Fruit fly (Drosophila melanogaster): ENCODE results near the gene CG5276.
A peak's percentile ranks its signal among the peaks of the same experiment; 100 is the strongest.

CG5276 gene

dm6 chr3R:11392805-11393204 is 38.7 kb upstream of the CG5276 start (continued):
- peak; percentile 39 for TF ChIP-seq CG8924 (tag; optimal IDR thresholded peaks at IDR 0.05)
- TF ChIP-seq CG3847 (GFP tag; IDR thresholded peaks at IDR 0.05): no peak
- peak; percentile 94 for TF ChIP-seq ac (GFP tag; optimal IDR thresholded peaks at IDR 0.05)
- TF ChIP-seq tap (tag; optimal IDR thresholded peaks at IDR 0.05): no peak
- TF ChIP-seq odd (GFP tag; optimal IDR thresholded peaks at IDR 0.05): peak; percentile 59
- peak; percentile 57 for TF ChIP-seq en (GFP tag; optimal IDR thresholded peaks at IDR 0.05)
- TF ChIP-seq CG16813 (GFP tag; IDR thresholded peaks at IDR 0.05; ENCODE audit: partially characterized antibody): no peak
- TF ChIP-seq Blimp-1 (GFP tag; optimal IDR thresholded peaks at IDR 0.05): no peak
- TF ChIP-seq shn (GFP tag; optimal IDR thresholded peaks at IDR 0.05): peak; percentile 50
- TF ChIP-seq CG17186 (GFP tag; optimal IDR thresholded peaks at IDR 0.05): peak; percentile 59
- TF ChIP-seq CG6791 (GFP tag; IDR thresholded peaks at IDR 0.05; ENCODE audit: partially characterized antibody): 0 out of 3 replicates have a peak, but pooled peaks have one; percentile 19
- peak; percentile 60 for TF ChIP-seq CG11398 (GFP tag; optimal IDR thresholded peaks at IDR 0.05)
- TF ChIP-seq Bdp1 (GFP tag; optimal IDR thresholded peaks at IDR 0.05): peak; percentile 37
- TF ChIP-seq ATbp (GFP tag; optimal IDR thresholded peaks at IDR 0.05): peak; percentile 71
- TF ChIP-seq danr (GFP tag; IDR thresholded peaks at IDR 0.05): no peak
- TF ChIP-seq gfzf (GFP tag; optimal IDR thresholded peaks at IDR 0.05): no peak
- peak; percentile 40 for TF ChIP-seq Nf-YB (GFP tag; optimal IDR thresholded peaks at IDR 0.05)
- peak; percentile 54 for TF ChIP-seq Atf-2 (GFP tag; optimal IDR thresholded peaks at IDR 0.05)
- TF ChIP-seq Side (GFP tag; optimal IDR thresholded peaks at IDR 0.05): peak; percentile 72
- no peak for TF ChIP-seq repo (GFP tag; optimal IDR thresholded peaks at IDR 0.05)
- TF ChIP-seq HHEX (GFP tag; optimal IDR thresholded peaks at IDR 0.05): peak; percentile 79
- peak; percentile 57 for TF ChIP-seq CG12104 (GFP tag; optimal IDR thresholded peaks at IDR 0.05)
- no peak for TF ChIP-seq Opbp (GFP tag; IDR thresholded peaks at IDR 0.05; ENCODE audit: partially characterized antibody)
- TF ChIP-seq org-1 (GFP tag; optimal IDR thresholded peaks at IDR 0.05): peak; percentile 33
- no peak for TF ChIP-seq klu (GFP tag; IDR thresholded peaks at IDR 0.05)
- TF ChIP-seq CG3065 (GFP tag; optimal IDR thresholded peaks at IDR 0.05): peak; percentile 51
- TF ChIP-seq Awh (GFP tag; IDR thresholded peaks at IDR 0.05): no peak; the same call in none of the 2 replicates
- peak; percentile 67 for TF ChIP-seq ap (GFP tag; IDR thresholded peaks at IDR 0.05)
- no peak for TF ChIP-seq CG10543 (GFP tag; optimal IDR thresholded peaks at IDR 0.05)
- peak; percentile 63 for TF ChIP-seq CoRest (tag; optimal IDR thresholded peaks at IDR 0.05)
- no peak for TF ChIP-seq sd (tag; optimal IDR thresholded peaks at IDR 0.05)
- no peak for TF ChIP-seq Max (GFP tag; optimal IDR thresholded peaks at IDR 0.05)
- no peak for TF ChIP-seq CG42726 (GFP tag; IDR thresholded peaks at IDR 0.05; ENCODE audit: partially characterized antibody)
- no peak for TF ChIP-seq CG17359 (tag; optimal IDR thresholded peaks at IDR 0.05)
- TF ChIP-seq CG10654 (GFP tag; optimal IDR thresholded peaks at IDR 0.05): peak; percentile 59
- peak; percentile 59 for TF ChIP-seq CG15601 (tag; optimal IDR thresholded peaks at IDR 0.05)
- peak; percentile 88 for TF ChIP-seq MTF-1 (GFP tag; optimal IDR thresholded peaks at IDR 0.05; ENCODE audit: borderline replicate concordance)
- TF ChIP-seq wdn (GFP tag; IDR thresholded peaks at IDR 0.05): no peak
- no peak for TF ChIP-seq her (GFP tag; optimal IDR thresholded peaks at IDR 0.05)
- TF ChIP-seq CG17802 (tag; optimal IDR thresholded peaks at IDR 0.05): peak; percentile 75
- TF ChIP-seq kay (GFP tag; optimal IDR thresholded peaks at IDR 0.05): no peak
- TF ChIP-seq fd3F (GFP tag; optimal IDR thresholded peaks at IDR 0.05): no peak
- peak; percentile 76; the same call in 2 of the 3 replicates for TF ChIP-seq CG11456 (GFP tag; IDR thresholded peaks at IDR 0.05)
- TF ChIP-seq kah (GFP tag; optimal IDR thresholded peaks at IDR 0.05): peak; percentile 49
- peak; percentile 65 for TF ChIP-seq NK7.1 (GFP tag; optimal IDR thresholded peaks at IDR 0.05)
- TF ChIP-seq cato (GFP tag; optimal IDR thresholded peaks at IDR 0.05; ENCODE audit: borderline replicate concordance): no peak
- TF ChIP-seq CG2199 (GFP tag; IDR thresholded peaks at IDR 0.05): 0 out of 3 replicates have a peak, but pooled peaks have one; percentile 21
- TF ChIP-seq Ravus (GFP tag; IDR thresholded peaks at IDR 0.05): no peak
- peak; percentile 62 for TF ChIP-seq chn (GFP tag; optimal IDR thresholded peaks at IDR 0.05)
- peak; percentile 83 for TF ChIP-seq dmrt11E (tag; optimal IDR thresholded peaks at IDR 0.05)

Data from whole organism, embryonic.